Fruit fly (Drosophila melanogaster) whole organism, embryonic: Measurements from ENCODE around the gene CG10866.
A peak's percentile ranks its signal among the peaks of the same experiment; 100 is the strongest.

ENCODE experiments used
- Ada2b ChIP-seq: fragments of 200-800 bp; sonication (Bioruptor generic); IDR thresholded peaks from 2 replicates; pipeline ENCODE4 v1.3.6; 2022; ENCODE audit warnings: missing biosample characterization, missing genetic modification characterization
- Bteb2 ChIP-seq: fragments of 200-800 bp; sonication (Bioruptor generic); optimal IDR thresholded peaks from 2 replicates; lab custom pipeline; 2016; ENCODE audit warnings: missing biosample characterization, missing genetic modification characterization
- CG12219 ChIP-seq: fragments of 200-800 bp; sonication (Bioruptor generic); optimal IDR thresholded peaks from 3 replicates; lab custom pipeline; 2018; ENCODE audit warnings: missing biosample characterization, mild to moderate bottlenecking, missing genetic modification characterization
- CG1233 ChIP-seq: fragments of 200-800 bp; sonication (Bioruptor generic); optimal IDR thresholded peaks from 4 replicates; lab custom pipeline; 2018; ENCODE audit warnings: missing biosample characterization, mild to moderate bottlenecking, missing genetic modification characterization
- CG15011 ChIP-seq: fragments of 200-800 bp; sonication (Bioruptor generic); optimal IDR thresholded peaks from 3 replicates; lab custom pipeline; 2018; ENCODE audit warnings: missing biosample characterization, mild to moderate bottlenecking, missing genetic modification characterization
- CG18476 ChIP-seq: fragments of 200-800 bp; sonication (Bioruptor generic); optimal IDR thresholded peaks from 2 replicates; lab custom pipeline; 2016; ENCODE audit warnings: missing biosample characterization, mild to moderate bottlenecking, missing genetic modification characterization
- CG2712 ChIP-seq: fragments of 200-800 bp; optimal IDR thresholded peaks from 3 replicates; lab custom pipeline; 2019; ENCODE audit warnings: missing biosample characterization, mild to moderate bottlenecking, missing genetic modification characterization, moderate library complexity
- CG3281 ChIP-seq: fragments of 200-800 bp; sonication (Bioruptor generic); optimal IDR thresholded peaks from 3 replicates; lab custom pipeline; 2017; ENCODE audit warnings: missing biosample characterization, mild to moderate bottlenecking, missing genetic modification characterization
- CG33557 ChIP-seq: fragments of 200-800 bp; sonication (Bioruptor generic); optimal IDR thresholded peaks from 2 replicates; lab custom pipeline; 2019; ENCODE audit warnings: missing biosample characterization, mild to moderate bottlenecking, missing genetic modification characterization, moderate library complexity
- CG3726 ChIP-seq: fragments of 200-800 bp; sonication (Bioruptor generic); IDR thresholded peaks from 3 replicates; pipeline ENCODE4, ENCODE4 v1.3.6; 2022; ENCODE audit warnings: missing biosample characterization, missing genetic modification characterization
- CG3838 ChIP-seq: fragments of 200-800 bp; sonication (Bioruptor generic); optimal IDR thresholded peaks from 3 replicates; lab custom pipeline; 2016; ENCODE audit warnings: missing biosample characterization, missing genetic modification characterization
- CG4707 ChIP-seq: fragments of 200-800 bp; sonication (Bioruptor generic); optimal IDR thresholded peaks from 2 replicates; lab custom pipeline; 2018; ENCODE audit warnings: missing biosample characterization, mild to moderate bottlenecking, missing genetic modification characterization, moderate library complexity
- CG5953 ChIP-seq: fragments of 200-800 bp; sonication (Bioruptor generic); IDR thresholded peaks from 2 replicates; pipeline ENCODE4 v1.3.6; 2022; ENCODE audit warnings: missing biosample characterization, missing genetic modification characterization
- CG6813 ChIP-seq: fragments of 200-800 bp; sonication (Bioruptor generic); optimal IDR thresholded peaks from 2 replicates; lab custom pipeline; 2017; ENCODE audit warnings: missing biosample characterization, missing genetic modification characterization, mild to moderate bottlenecking, moderate library complexity, missing genetic modification reagents
- CG7987 ChIP-seq: fragments of 200-800 bp; sonication (Bioruptor generic); optimal IDR thresholded peaks from 2 replicates; lab custom pipeline; 2018; ENCODE audit warnings: missing biosample characterization, mild to moderate bottlenecking, missing genetic modification characterization, moderate library complexity
- CG8765 ChIP-seq: fragments of 200-800 bp; sonication (Bioruptor generic); IDR thresholded peaks from 2 replicates; pipeline ENCODE4 v1.3.6; 2022; ENCODE audit warnings: missing biosample characterization, missing genetic modification characterization
- CG8924 ChIP-seq: fragments of 200-800 bp; optimal IDR thresholded peaks from 3 replicates; lab custom pipeline; 2019; ENCODE audit warnings: missing biosample characterization, mild to moderate bottlenecking, missing genetic modification characterization, moderate library complexity
- CTCF ChIP-seq: fragments of 200-800 bp; sonication (Bioruptor generic); optimal IDR thresholded peaks from 2 replicates; lab custom pipeline; 2017; ENCODE audit warnings: missing biosample characterization, mild to moderate bottlenecking, missing genetic modification characterization, moderate library complexity
- Chrac-16 ChIP-seq: fragments of 200-800 bp; sonication (Bioruptor generic); optimal IDR thresholded peaks from 3 replicates; lab custom pipeline; 2016; ENCODE audit warnings: missing biosample characterization, missing genetic modification characterization
- Dip2 ChIP-seq: fragments of 200-800 bp; sonication (Bioruptor generic); IDR thresholded peaks from 2 replicates; pipeline ENCODE4 v1.3.6; 2022; ENCODE audit warnings: missing biosample characterization, missing genetic modification characterization
- Doc3 ChIP-seq: fragments of 200-800 bp; sonication (Bioruptor generic); IDR thresholded peaks from 3 replicates; pipeline ENCODE4 v1.3.6; 2022; ENCODE audit warnings: missing biosample characterization, missing genetic modification characterization; ENCODE audit not compliant: partially characterized antibody
- Ets65A ChIP-seq: fragments of 200-800 bp; sonication (Bioruptor generic); peaks from one replicate; lab custom pipeline; 2016; ENCODE audit warnings: missing biosample characterization, missing genetic modification characterization
- MTF-1 ChIP-seq: fragments of 200-800 bp; sonication (Bioruptor generic); optimal IDR thresholded peaks from 2 replicates; lab custom pipeline; 2018; ENCODE audit warnings: missing biosample characterization, mild to moderate bottlenecking, missing genetic modification characterization, borderline replicate concordance
- Mes4 ChIP-seq: fragments of 200-800 bp; sonication (Bioruptor generic); optimal IDR thresholded peaks from 2 replicates; lab custom pipeline; 2016; ENCODE audit warnings: missing biosample characterization, missing genetic modification characterization
- PHDP ChIP-seq: fragments of 200-800 bp; sonication (Bioruptor generic); optimal IDR thresholded peaks from 3 replicates; lab custom pipeline; 2018; ENCODE audit warnings: missing biosample characterization, mild to moderate bottlenecking, missing genetic modification characterization, moderate library complexity
- Rx ChIP-seq: fragments of 200-800 bp; sonication (Bioruptor generic); IDR thresholded peaks from 2 replicates; pipeline ENCODE4 v1.3.6; 2022; ENCODE audit warnings: missing biosample characterization, missing genetic modification characterization
- Scr ChIP-seq: fragments of 200-800 bp; sonication (Bioruptor generic); IDR thresholded peaks from 2 replicates; pipeline ENCODE4 v1.3.6; 2022; ENCODE audit warnings: missing biosample characterization, missing genetic modification characterization; ENCODE audit not compliant: partially characterized antibody
- Tbp ChIP-seq: fragments of >200 bp; optimal IDR thresholded peaks from 2 replicates; lab custom pipeline; 2018; ENCODE audit warnings: missing biosample characterization, missing genetic modification characterization
- Trl ChIP-seq, 3 experiments: fragments of >200 bp in 2 of 3; fragments of 200-800 bp in 1 of 3; sonication (Bioruptor generic) in 1 of 3; optimal IDR thresholded peaks; 2 replicates in 1 of 3; 3 replicates in 2 of 3; lab custom pipeline; 2016 to 2017; ENCODE audit warnings: missing biosample characterization in 1 of 3, missing genetic modification characterization in 1 of 3
- az2 ChIP-seq: fragments of 200-800 bp; sonication (Bioruptor generic); optimal IDR thresholded peaks from 3 replicates; lab custom pipeline; 2016; ENCODE audit warnings: missing biosample characterization, missing genetic modification characterization
- bbx ChIP-seq: fragments of 200-800 bp; sonication (Bioruptor generic); IDR thresholded peaks from 2 replicates; pipeline ENCODE4 v1.3.6; 2022; ENCODE audit warnings: missing biosample characterization, missing genetic modification characterization; ENCODE audit not compliant: partially characterized antibody
- cg ChIP-seq: fragments of 200-800 bp; sonication (Bioruptor generic); optimal IDR thresholded peaks from 3 replicates; lab custom pipeline; 2019; ENCODE audit warnings: missing biosample characterization, mild to moderate bottlenecking, missing genetic modification characterization, moderate library complexity
- crol ChIP-seq: fragments of 200-800 bp; sonication (Bioruptor generic); IDR thresholded peaks from 2 replicates; pipeline ENCODE4 v1.3.6; 2022; ENCODE audit warnings: missing biosample characterization, missing genetic modification characterization
- dan ChIP-seq: fragments of 200-800 bp; sonication (Bioruptor generic); IDR thresholded peaks from 2 replicates; pipeline ENCODE4 v1.3.6; 2022; ENCODE audit warnings: missing biosample characterization, missing genetic modification characterization
- esg ChIP-seq: fragments of 200-800 bp; sonication (Bioruptor generic); conservative IDR thresholded peaks from 2 replicates; pipeline ENCODE4 v1.3.6; 2022; ENCODE audit warnings: missing biosample characterization, missing genetic modification characterization
- kni ChIP-seq: fragments of 200-800 bp; sonication (Bioruptor generic); optimal IDR thresholded peaks from 3 replicates; lab custom pipeline; 2017; ENCODE audit warnings: mild to moderate bottlenecking, missing biosample characterization, missing genetic modification reagents, missing genetic modification characterization
- lola ChIP-seq, 3 experiments: fragments of >200 bp in 2 of 3; fragments of 200-800 bp in 1 of 3; sonication (Bioruptor generic) in 1 of 3; optimal IDR thresholded peaks; 2 replicates each; lab custom pipeline; 2017 to 2019; ENCODE audit warnings: missing biosample characterization in 3 of 3, missing genetic modification characterization in 3 of 3, mild to moderate bottlenecking in 1 of 3, moderate library complexity in 1 of 3
- pnt ChIP-seq: fragments of 200-800 bp; sonication (Bioruptor generic); optimal IDR thresholded peaks from 3 replicates; lab custom pipeline; 2016; ENCODE audit warnings: missing biosample characterization, missing genetic modification characterization
- pum ChIP-seq: fragments of 200-800 bp; sonication (Bioruptor generic); optimal IDR thresholded peaks from 2 replicates; lab custom pipeline; 2016; ENCODE audit warnings: missing biosample characterization, missing genetic modification characterization
- pzg ChIP-seq: fragments of 200-800 bp; sonication (Bioruptor generic); optimal IDR thresholded peaks from 3 replicates; lab custom pipeline; 2018; ENCODE audit warnings: missing biosample characterization, mild to moderate bottlenecking, missing genetic modification characterization, moderate library complexity
- run ChIP-seq: fragments of 200-800 bp; sonication (Bioruptor generic); optimal IDR thresholded peaks from 3 replicates; lab custom pipeline; 2018; ENCODE audit warnings: missing biosample characterization, mild to moderate bottlenecking, missing genetic modification characterization
- seq ChIP-seq: fragments of 200-800 bp; sonication (Bioruptor generic); IDR thresholded peaks from 2 replicates; pipeline ENCODE4 v1.3.6; 2022; ENCODE audit warnings: missing biosample characterization, missing genetic modification characterization
- sug ChIP-seq: fragments of 200-800 bp; optimal IDR thresholded peaks from 2 replicates; lab custom pipeline; 2019; ENCODE audit warnings: missing biosample characterization, mild to moderate bottlenecking, missing genetic modification characterization, moderate library complexity
- tgo ChIP-seq: fragments of 200-800 bp; sonication (Bioruptor generic); IDR thresholded peaks from 3 replicates; pipeline ENCODE4 v1.3.6; 2022; ENCODE audit warnings: missing biosample characterization, missing genetic modification characterization
- tll ChIP-seq, 2 experiments: fragments of 200-800 bp in 1 of 2; fragments of >200 bp in 1 of 2; sonication (Bioruptor generic) in 1 of 2; optimal IDR thresholded peaks; 2 replicates each; lab custom pipeline; 2017 to 2019; ENCODE audit warnings: missing biosample characterization in 2 of 2, missing genetic modification characterization in 2 of 2, mild to moderate bottlenecking in 1 of 2, moderate library complexity in 1 of 2
- unc-4 ChIP-seq: fragments of 200-800 bp; sonication (Bioruptor generic); IDR thresholded peaks from 2 replicates; pipeline ENCODE4 v1.3.6; 2022; ENCODE audit warnings: missing biosample characterization, missing genetic modification characterization; ENCODE audit not compliant: partially characterized antibody
- wor ChIP-seq: fragments of 200-800 bp; sonication (Bioruptor generic); IDR thresholded peaks from 2 replicates; pipeline ENCODE4 v1.3.6; 2022; ENCODE audit warnings: missing biosample characterization, missing genetic modification characterization
- zen ChIP-seq: fragments of 200-800 bp; sonication (Bioruptor generic); optimal IDR thresholded peaks from 3 replicates; lab custom pipeline; 2018; ENCODE audit warnings: missing biosample characterization, mild to moderate bottlenecking, missing genetic modification characterization, moderate library complexity
- zfh1 ChIP-seq: fragments of 200-800 bp; sonication (Bioruptor generic); IDR thresholded peaks from 3 replicates; pipeline ENCODE4 v1.3.6; 2022; ENCODE audit warnings: missing biosample characterization, missing genetic modification characterization

Gene CG10866

dm6 chr3L:3928205-3928942 lies 9.4 kb downstream of the CG10866 start (continued):
- TF ChIP-seq MTF-1, result peak; percentile 67
- no peak for TF ChIP-seq Dip2 (GFP tag; lab: Robert Waterston, UW)
- no peak for TF ChIP-seq cg (GFP tag; lab: Kevin White, UChicago)
- no peak for TF ChIP-seq Trl (optimal IDR thresholded peaks at IDR 0.05; lab: Kevin White, UChicago)
- peak; percentile 81 for TF ChIP-seq Trl (GFP tag; optimal IDR thresholded peaks at IDR 0.05; lab: Kevin White, UChicago)
- peak; percentile 39; the same call in 1 of the 2 replicates for TF ChIP-seq crol (GFP tag; lab: Robert Waterston, UW)
- no peak for TF ChIP-seq unc-4 (GFP tag; lab: Robert Waterston, UW)
- no peak for TF ChIP-seq tll (GFP tag; optimal IDR thresholded peaks at IDR 0.05; lab: Kevin White, UChicago)
- peak; percentile 16 for TF ChIP-seq pzg (GFP tag; lab: Kevin White, UChicago)
- TF ChIP-seq zfh1 (GFP tag; lab: Robert Waterston, UW), result peak; percentile 71; the same call in 2 of the 3 replicates
- TF ChIP-seq Ada2b (GFP tag; lab: Robert Waterston, UW), result peak; percentile 85
- TF ChIP-seq CTCF (GFP tag; lab: Kevin White, UChicago), result no peak
- no peak for TF ChIP-seq Doc3 (GFP tag; lab: Robert Waterston, UW)
- TF ChIP-seq pnt (GFP tag; lab: Kevin White, UChicago), result peak; percentile 60
- TF ChIP-seq az2 (GFP tag; lab: Kevin White, UChicago), result peak; percentile 83
- TF ChIP-seq CG3726 (GFP tag; lab: Robert Waterston, UW), result peak; percentile 76; the same call in 2 of the 3 replicates
- TF ChIP-seq Bteb2 (GFP tag; lab: Kevin White, UChicago), result peak; percentile 84
- peak; percentile 50 for TF ChIP-seq CG3838 (GFP tag; lab: Kevin White, UChicago)
- peak; percentile 78 for TF ChIP-seq CG18476 (GFP tag; lab: Kevin White, UChicago)
- TF ChIP-seq CG8765 (GFP tag; lab: Robert Waterston, UW), result peak; percentile 51; the same call in 1 of the 2 replicates
- peak; percentile 72 for TF ChIP-seq wor (GFP tag; lab: Robert Waterston, UW)
- peak; percentile 66 for TF ChIP-seq Rx (GFP tag; lab: Robert Waterston, UW)
- peak; percentile 86 for TF ChIP-seq sug (tag; lab: Kevin White, UChicago)
- TF ChIP-seq CG3281 (GFP tag; lab: Kevin White, UChicago), result peak; percentile 91
- TF ChIP-seq zen (tag; lab: Kevin White, UChicago), result no peak
- TF ChIP-seq CG15011 (GFP tag; lab: Kevin White, UChicago), result peak; percentile 84
- TF ChIP-seq CG6813, result peak; percentile 77
- TF ChIP-seq esg (GFP tag; lab: Robert Waterston, UW), result peak; percentile 78
- no peak for TF ChIP-seq CG33557 (GFP tag; lab: Kevin White, UChicago)
- peak; percentile 86 for TF ChIP-seq seq (GFP tag; lab: Robert Waterston, UW)
- peak; percentile 83 for TF ChIP-seq CG1233
- TF ChIP-seq CG4707, result peak; percentile 20
- peak; percentile 92 for TF ChIP-seq PHDP
- TF ChIP-seq CG8924, result peak; percentile 88
- TF ChIP-seq CG7987, result peak; percentile 42
- no peak for TF ChIP-seq kni (GFP tag; lab: Kevin White, UChicago)
- peak; percentile 54 for TF ChIP-seq run (tag; lab: Kevin White, UChicago)
- no peak for TF ChIP-seq lola (GFP tag; optimal IDR thresholded peaks at IDR 0.05; lab: Kevin White, UChicago)
- no peak for TF ChIP-seq Tbp
- TF ChIP-seq dan, result no peak
- peak; percentile 69 for TF ChIP-seq pum (GFP tag; lab: Kevin White, UChicago)
- TF ChIP-seq CG5953 (GFP tag; lab: Robert Waterston, UW), result peak; percentile 66; the same call in 1 of the 2 replicates
- peak; percentile 68 for TF ChIP-seq CG2712 (tag; lab: Kevin White, UChicago)
- no peak for TF ChIP-seq bbx
- TF ChIP-seq Scr (GFP tag; lab: Robert Waterston, UW), result no peak
- peak; percentile 87 for TF ChIP-seq tgo
- peak; percentile 78 for TF ChIP-seq Mes4 (GFP tag; lab: Kevin White, UChicago)
- peak; percentile 86 for TF ChIP-seq CG12219 (GFP tag; lab: Kevin White, UChicago)
- TF ChIP-seq Chrac-16, result peak; percentile 79
- TF ChIP-seq Ets65A (GFP tag; lab: Kevin White, UChicago), result peak; percentile 99
